Fruit fly (Drosophila melanogaster): Measurements from ENCODE around the gene Hmgcl.

Hmgcl gene

DNA sequence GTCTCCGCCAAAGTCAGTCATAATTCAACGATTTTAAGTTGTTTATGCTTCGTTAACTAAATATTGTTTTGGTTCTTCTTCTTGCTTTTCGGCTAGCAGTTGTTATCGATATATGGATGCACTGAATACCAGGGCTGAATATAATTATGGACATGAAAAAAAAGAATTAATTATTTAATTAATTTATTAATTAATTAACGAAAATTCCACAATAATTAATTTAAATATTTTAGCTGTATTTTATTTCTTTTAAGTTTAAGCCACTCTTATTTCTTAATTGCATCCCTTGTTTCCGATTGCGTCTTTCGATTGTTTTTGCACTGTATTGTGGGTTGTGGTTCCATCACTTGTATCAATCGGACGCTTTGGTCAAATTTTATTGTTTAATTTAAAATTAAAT lies 10.1 kb upstream of the Hmgcl start, which contains the start of the genes Gas41 and SA1 (continued):
- TF ChIP-seq CG15696 (tag; optimal IDR thresholded peaks at IDR 0.05): peak; percentile 93
- no peak for TF ChIP-seq Usf (GFP tag; optimal IDR thresholded peaks at IDR 0.05)
- no peak for TF ChIP-seq pb (GFP tag; optimal IDR thresholded peaks at IDR 0.05)
- TF ChIP-seq CG11560 (tag; IDR thresholded peaks at IDR 0.05): no peak
- TF ChIP-seq tap (tag; optimal IDR thresholded peaks at IDR 0.05): no peak
- TF ChIP-seq tup (GFP tag; optimal IDR thresholded peaks at IDR 0.05): no peak
- no peak for TF ChIP-seq prd (optimal IDR thresholded peaks at IDR 0.05)
- peak; percentile 96 for TF ChIP-seq prd (GFP tag; IDR thresholded peaks at IDR 0.05)
- peak; percentile 34 for TF ChIP-seq Adf1 (GFP tag; IDR thresholded peaks at IDR 0.05)
- no peak for TF ChIP-seq Mes4 (GFP tag; optimal IDR thresholded peaks at IDR 0.05)
- peak; percentile 93 for TF ChIP-seq gcm (GFP tag; optimal IDR thresholded peaks at IDR 0.05)
- TF ChIP-seq bab2 (GFP tag; optimal IDR thresholded peaks at IDR 0.05): no peak
- peak; percentile 55; the same call in 1 of the 2 replicates for TF ChIP-seq seq (GFP tag; IDR thresholded peaks at IDR 0.05)
- TF ChIP-seq Mrtf (GFP tag; IDR thresholded peaks at IDR 0.05): no peak
- peak; percentile 92 for TF ChIP-seq CG2678 (tag; optimal IDR thresholded peaks at IDR 0.05)
- TF ChIP-seq usp (GFP tag; optimal IDR thresholded peaks at IDR 0.05): no peak
- TF ChIP-seq tin (GFP tag; optimal IDR thresholded peaks at IDR 0.05): peak; percentile 15
- TF ChIP-seq CG43689 (GFP tag; IDR thresholded peaks at IDR 0.05): peak; percentile 56; the same call in 1 of the 2 replicates
- no peak for TF ChIP-seq nau (GFP tag; optimal IDR thresholded peaks at IDR 0.05)
- TF ChIP-seq Fer2 (tag; optimal IDR thresholded peaks at IDR 0.05): peak; percentile 90
- peak; percentile 70; the same call in 1 of the 2 replicates for TF ChIP-seq CG32767 (GFP tag; IDR thresholded peaks at IDR 0.05)
- TF ChIP-seq Sry-δ (GFP tag; optimal IDR thresholded peaks at IDR 0.05): peak; percentile 95
- no peak for TF ChIP-seq CG15011 (GFP tag; optimal IDR thresholded peaks at IDR 0.05)
- no peak for TF ChIP-seq Nf-YB (GFP tag; optimal IDR thresholded peaks at IDR 0.05)
- no peak for TF ChIP-seq D19A (tag; optimal IDR thresholded peaks at IDR 0.05)
- TF ChIP-seq bcd (GFP tag; optimal IDR thresholded peaks at IDR 0.05): peak; percentile 58
- no peak for TF ChIP-seq Nf-YC (tag; optimal IDR thresholded peaks at IDR 0.05)
- no peak for TF ChIP-seq vvl (GFP tag; IDR thresholded peaks at IDR 0.05)
- no peak for TF ChIP-seq CG1792 (GFP tag; optimal IDR thresholded peaks at IDR 0.05)
- peak; percentile 62; the same call in 1 of the 2 replicates for TF ChIP-seq bbx (GFP tag; IDR thresholded peaks at IDR 0.05; ENCODE audit: partially characterized antibody)
- TF ChIP-seq mirr (GFP tag; optimal IDR thresholded peaks at IDR 0.05): peak; percentile 13
- peak; percentile 76 for TF ChIP-seq Dref (GFP tag; IDR thresholded peaks at IDR 0.05)
- TF ChIP-seq en (GFP tag; optimal IDR thresholded peaks at IDR 0.05): no peak
- peak; percentile 67; the same call in 1 of the 3 replicates for TF ChIP-seq gce (GFP tag; IDR thresholded peaks at IDR 0.05)
- peak; percentile 40 for TF ChIP-seq CG6813 (GFP tag; optimal IDR thresholded peaks at IDR 0.05)
- no peak for TF ChIP-seq z (GFP tag; IDR thresholded peaks at IDR 0.05)
- no peak for TF ChIP-seq repo (GFP tag; optimal IDR thresholded peaks at IDR 0.05)
- peak; percentile 71 for TF ChIP-seq Asciz (GFP tag; optimal IDR thresholded peaks at IDR 0.05)
- TF ChIP-seq fu2 (GFP tag; optimal IDR thresholded peaks at IDR 0.05): peak; percentile 48
- peak; percentile 72 for TF ChIP-seq CG17186 (GFP tag; optimal IDR thresholded peaks at IDR 0.05)
- TF ChIP-seq Side (GFP tag; optimal IDR thresholded peaks at IDR 0.05): peak; percentile 28
- no peak for TF ChIP-seq fd3F (GFP tag; optimal IDR thresholded peaks at IDR 0.05)
- TF ChIP-seq pan (optimal IDR thresholded peaks at IDR 0.05): no peak
- peak in 1 of 2 experiments; percentile 92 for TF ChIP-seq pan (GFP tag; optimal IDR thresholded peaks at IDR 0.05 in 1 of 2, IDR thresholded peaks at IDR 0.05 in 1 of 2)
- TF ChIP-seq CkIIα-i1 (GFP tag; IDR thresholded peaks at IDR 0.05): no peak
- no peak for TF ChIP-seq ac (GFP tag; optimal IDR thresholded peaks at IDR 0.05)
- TF ChIP-seq trh (GFP tag; optimal IDR thresholded peaks at IDR 0.05): no peak
- peak; percentile 77 for TF ChIP-seq CG18011 (GFP tag; optimal IDR thresholded peaks at IDR 0.05)
- no peak for TF ChIP-seq D (optimal IDR thresholded peaks at IDR 0.05)
- peak; percentile 38 for TF ChIP-seq D (GFP tag; optimal IDR thresholded peaks at IDR 0.05)
- no peak for TF ChIP-seq CG1529 (GFP tag; optimal IDR thresholded peaks at IDR 0.05)
- TF ChIP-seq ash1 (GFP tag; optimal IDR thresholded peaks at IDR 0.05): no peak
